Fruit fly (Drosophila melanogaster) whole organism, embryonic: ENCODE results near the gene CG42340.

Experiments used
- ATbp ChIP-seq: fragments of 200-800 bp; sonication (Bioruptor generic); optimal IDR thresholded peaks from 2 replicates; lab custom pipeline; 2017; ENCODE audit warnings: missing biosample characterization, mild to moderate bottlenecking, missing genetic modification characterization, missing genetic modification reagents
- Awh ChIP-seq: fragments of 200-800 bp; sonication (Bioruptor generic); IDR thresholded peaks from 2 replicates; pipeline ENCODE4, ENCODE4 v1.3.6; 2022; ENCODE audit warnings: missing biosample characterization, missing genetic modification characterization
- CG11093 ChIP-seq: fragments of 200-800 bp; sonication (Bioruptor generic); IDR thresholded peaks from 3 replicates; pipeline ENCODE4 v1.3.6; 2022; ENCODE audit warnings: missing biosample characterization, missing genetic modification characterization
- CG11504 ChIP-seq: fragments of 200-800 bp; sonication (Bioruptor generic); optimal IDR thresholded peaks from 3 replicates; lab custom pipeline; 2019; ENCODE audit warnings: missing biosample characterization, mild to moderate bottlenecking, missing genetic modification characterization, moderate library complexity
- CG11696 ChIP-seq: fragments of 200-800 bp; sonication (Bioruptor generic); IDR thresholded peaks from 2 replicates; pipeline ENCODE4 v1.3.6; 2022; ENCODE audit warnings: missing biosample characterization, missing genetic modification characterization
- CG12071 ChIP-seq: fragments of 200-800 bp; sonication (Bioruptor generic); optimal IDR thresholded peaks from 3 replicates; lab custom pipeline; 2018; ENCODE audit warnings: missing biosample characterization, mild to moderate bottlenecking, missing genetic modification characterization
- CG12942 ChIP-seq: fragments of 200-800 bp; sonication (Bioruptor generic); optimal IDR thresholded peaks from 3 replicates; lab custom pipeline; 2016; ENCODE audit warnings: missing biosample characterization, missing genetic modification characterization
- CG13287 ChIP-seq: fragments of 200-800 bp; sonication (Bioruptor generic); IDR thresholded peaks from 2 replicates; pipeline ENCODE4 v1.3.6; 2022; ENCODE audit warnings: missing biosample characterization, missing genetic modification characterization; ENCODE audit not compliant: partially characterized antibody
- CG14014 ChIP-seq: fragments of 200-800 bp; sonication (Bioruptor generic); IDR thresholded peaks from 2 replicates; pipeline ENCODE4 v1.3.6; 2022; ENCODE audit warnings: missing biosample characterization, missing genetic modification characterization
- CG15011 ChIP-seq: fragments of 200-800 bp; sonication (Bioruptor generic); optimal IDR thresholded peaks from 3 replicates; lab custom pipeline; 2018; ENCODE audit warnings: missing biosample characterization, mild to moderate bottlenecking, missing genetic modification characterization
- CG15269 ChIP-seq: fragments of 200-800 bp; sonication (Bioruptor generic); optimal IDR thresholded peaks from 2 replicates; lab custom pipeline; 2018; ENCODE audit warnings: missing biosample characterization, mild to moderate bottlenecking, missing genetic modification characterization, moderate library complexity
- CG17328 ChIP-seq: fragments of 200-800 bp; sonication (Bioruptor generic); IDR thresholded peaks from 2 replicates; pipeline ENCODE4 v1.3.6; 2022; ENCODE audit warnings: missing biosample characterization, missing genetic modification characterization
- CG17912 ChIP-seq: fragments of 200-800 bp; sonication (Bioruptor generic); optimal IDR thresholded peaks from 2 replicates; lab custom pipeline; 2018; ENCODE audit warnings: missing biosample characterization, mild to moderate bottlenecking, missing genetic modification characterization
- CG18619 ChIP-seq: fragments of 200-800 bp; sonication (Bioruptor generic); optimal IDR thresholded peaks from 3 replicates; lab custom pipeline; 2017; ENCODE audit warnings: missing biosample characterization, mild to moderate bottlenecking, missing genetic modification characterization
- CG42726 ChIP-seq: fragments of 200-800 bp; sonication (Bioruptor generic); IDR thresholded peaks from 2 replicates; pipeline ENCODE4 v1.3.6; 2022; ENCODE audit warnings: missing biosample characterization, missing genetic modification characterization; ENCODE audit not compliant: partially characterized antibody
- CG4424 ChIP-seq: fragments of 200-800 bp; sonication (Bioruptor generic); optimal IDR thresholded peaks from 3 replicates; lab custom pipeline; 2016; ENCODE audit warnings: missing biosample characterization, missing genetic modification characterization
- CG6683 ChIP-seq: fragments of 200-800 bp; sonication (Bioruptor generic); optimal IDR thresholded peaks from 2 replicates; lab custom pipeline; 2017; ENCODE audit warnings: missing biosample characterization, mild to moderate bottlenecking, missing genetic modification characterization, missing genetic modification reagents
- CG6854 ChIP-seq: fragments of 200-800 bp; sonication (Bioruptor generic); optimal IDR thresholded peaks from 3 replicates; lab custom pipeline; 2017; ENCODE audit warnings: missing biosample characterization, mild to moderate bottlenecking, missing genetic modification characterization
- CG7839 ChIP-seq: fragments of 200-800 bp; sonication (Bioruptor generic); optimal IDR thresholded peaks from 3 replicates; lab custom pipeline; 2018; ENCODE audit warnings: missing biosample characterization, mild to moderate bottlenecking, missing genetic modification characterization, moderate library complexity
- CG8765 ChIP-seq: fragments of 200-800 bp; sonication (Bioruptor generic); IDR thresholded peaks from 2 replicates; pipeline ENCODE4 v1.3.6; 2022; ENCODE audit warnings: missing biosample characterization, missing genetic modification characterization
- CG9727 ChIP-seq: fragments of 200-800 bp; sonication (Bioruptor generic); optimal IDR thresholded peaks from 3 replicates; lab custom pipeline; 2017; ENCODE audit warnings: missing biosample characterization, mild to moderate bottlenecking, missing genetic modification characterization
- D19B ChIP-seq: fragments of 200-800 bp; sonication (Bioruptor generic); optimal IDR thresholded peaks from 2 replicates; lab custom pipeline; 2017; ENCODE audit warnings: missing biosample characterization, mild to moderate bottlenecking, missing genetic modification characterization
- Fer1 ChIP-seq: fragments of 200-800 bp; sonication (Bioruptor generic); optimal IDR thresholded peaks from 2 replicates; lab custom pipeline; 2017; ENCODE audit warnings: missing biosample characterization, mild to moderate bottlenecking, missing genetic modification characterization
- HHEX ChIP-seq: fragments of 200-800 bp; sonication (Bioruptor generic); optimal IDR thresholded peaks from 3 replicates; lab custom pipeline; 2017; ENCODE audit warnings: missing biosample characterization, mild to moderate bottlenecking, missing genetic modification characterization, missing genetic modification reagents
- HLH54F ChIP-seq: fragments of 200-800 bp; sonication (Bioruptor generic); optimal IDR thresholded peaks from 3 replicates; lab custom pipeline; 2016; ENCODE audit warnings: missing biosample characterization, missing genetic modification characterization
- HmgZ ChIP-seq: fragments of 200-800 bp; sonication (Bioruptor generic); optimal IDR thresholded peaks from 2 replicates; lab custom pipeline; 2018; ENCODE audit warnings: missing biosample characterization, mild to moderate bottlenecking, missing genetic modification characterization
- Hr51 ChIP-seq, 2 experiments: fragments of 200-800 bp; sonication (Bioruptor generic); optimal IDR thresholded peaks; 2 replicates in 1 of 2; 3 replicates in 1 of 2; lab custom pipeline; 2016 to 2018; ENCODE audit warnings: missing biosample characterization in 2 of 2, missing genetic modification characterization in 2 of 2, mild to moderate bottlenecking in 1 of 2, moderate library complexity in 1 of 2
- Meics ChIP-seq: fragments of 200-800 bp; sonication (Bioruptor generic); optimal IDR thresholded peaks from 2 replicates; lab custom pipeline; 2017; ENCODE audit warnings: missing biosample characterization, mild to moderate bottlenecking, missing genetic modification characterization
- Myb ChIP-seq: fragments of 200-800 bp; sonication (Bioruptor generic); optimal IDR thresholded peaks from 2 replicates; lab custom pipeline; 2016; ENCODE audit warnings: missing biosample characterization, missing genetic modification characterization
- NfI ChIP-seq: fragments of 200-800 bp; sonication (Bioruptor generic); optimal IDR thresholded peaks from 3 replicates; lab custom pipeline; 2018; ENCODE audit warnings: missing biosample characterization, mild to moderate bottlenecking, missing genetic modification characterization, moderate library complexity
- Rx ChIP-seq: fragments of 200-800 bp; sonication (Bioruptor generic); IDR thresholded peaks from 2 replicates; pipeline ENCODE4 v1.3.6; 2022; ENCODE audit warnings: missing biosample characterization, missing genetic modification characterization
- Usf ChIP-seq: fragments of 200-800 bp; sonication (Bioruptor generic); optimal IDR thresholded peaks from 2 replicates; lab custom pipeline; 2017; ENCODE audit warnings: missing genotype, missing biosample characterization, missing genetic modification characterization
- Xrp1 ChIP-seq: fragments of 200-800 bp; sonication (Bioruptor generic); IDR thresholded peaks from 2 replicates; pipeline ENCODE4 v1.3.6; 2022; ENCODE audit warnings: missing biosample characterization, missing genetic modification characterization
- YL-1 ChIP-seq: fragments of 200-800 bp; sonication (Bioruptor generic); optimal IDR thresholded peaks from 3 replicates; lab custom pipeline; 2017; ENCODE audit warnings: missing biosample characterization, mild to moderate bottlenecking, missing genetic modification characterization
- aop ChIP-seq: fragments of 200-800 bp; sonication (Bioruptor generic); IDR thresholded peaks from 2 replicates; pipeline ENCODE4 v1.3.6; 2022; ENCODE audit warnings: missing biosample characterization, missing genetic modification characterization
- bcd ChIP-seq: fragments of 200-800 bp; sonication (Bioruptor generic); optimal IDR thresholded peaks from 2 replicates; lab custom pipeline; 2017; ENCODE audit warnings: missing biosample characterization, mild to moderate bottlenecking, missing genetic modification characterization
- fd3F ChIP-seq: fragments of 200-800 bp; sonication (Bioruptor generic); optimal IDR thresholded peaks from 2 replicates; lab custom pipeline; 2018; ENCODE audit warnings: missing biosample characterization, mild to moderate bottlenecking, missing genetic modification characterization, moderate library complexity
- gcm ChIP-seq: fragments of 200-800 bp; sonication (Bioruptor generic); optimal IDR thresholded peaks from 2 replicates; lab custom pipeline; 2019; ENCODE audit warnings: missing biosample characterization, mild to moderate bottlenecking, missing genetic modification characterization, moderate library complexity
- gfzf ChIP-seq: fragments of 200-800 bp; sonication (Bioruptor generic); optimal IDR thresholded peaks from 2 replicates; lab custom pipeline; 2016; ENCODE audit warnings: missing biosample characterization, mild to moderate bottlenecking, missing genetic modification characterization, moderate library complexity
- gsb-n ChIP-seq: fragments of 200-800 bp; sonication (Bioruptor generic); optimal IDR thresholded peaks from 3 replicates; lab custom pipeline; 2018; ENCODE audit warnings: missing biosample characterization, mild to moderate bottlenecking, missing genetic modification characterization
- hkb ChIP-seq, 2 experiments: fragments of 200-800 bp in 1 of 2; fragments of >200 bp in 1 of 2; sonication (Bioruptor generic) in 1 of 2; IDR thresholded peaks in 1 of 2; optimal IDR thresholded peaks in 1 of 2; 2 replicates each; pipeline versions ENCODE4 v1.3.6 to Lab custom; 2017 to 2022; ENCODE audit warnings: missing biosample characterization in 1 of 2, missing genetic modification characterization in 1 of 2
- ind ChIP-seq: fragments of 200-800 bp; sonication (Bioruptor generic); optimal IDR thresholded peaks from 3 replicates; lab custom pipeline; 2016; ENCODE audit warnings: missing biosample characterization, missing genetic modification characterization
- klu ChIP-seq: fragments of 200-800 bp; sonication (Bioruptor generic); IDR thresholded peaks from 2 replicates; pipeline ENCODE4 v1.3.6; 2022; ENCODE audit warnings: missing biosample characterization, missing genetic modification characterization
- mam ChIP-seq: fragments of 200-800 bp; sonication (Bioruptor generic); optimal IDR thresholded peaks from 3 replicates; lab custom pipeline; 2016; ENCODE audit warnings: missing biosample characterization, missing genetic modification characterization
- otp ChIP-seq: fragments of 200-800 bp; sonication (Bioruptor generic); IDR thresholded peaks from 3 replicates; pipeline ENCODE4, ENCODE4 v1.3.6; 2022; ENCODE audit warnings: missing biosample characterization, missing genetic modification characterization
- tio ChIP-seq: fragments of 200-800 bp; sonication (Bioruptor generic); optimal IDR thresholded peaks from 2 replicates; lab custom pipeline; 2017; ENCODE audit warnings: missing biosample characterization, missing genetic modification characterization, inconsistent platforms
- tx ChIP-seq: fragments of 200-800 bp; sonication (Bioruptor generic); optimal IDR thresholded peaks from 2 replicates; lab custom pipeline; 2016; ENCODE audit warnings: missing biosample characterization, missing genetic modification characterization
- vfl ChIP-seq: fragments of 200-800 bp; sonication (Bioruptor generic); optimal IDR thresholded peaks from 2 replicates; lab custom pipeline; 2016; ENCODE audit warnings: missing biosample characterization, missing genetic modification characterization
- wdn ChIP-seq: fragments of 200-800 bp; sonication (Bioruptor generic); IDR thresholded peaks from 2 replicates; pipeline ENCODE4 v1.3.6; 2022; ENCODE audit warnings: missing biosample characterization, missing genetic modification characterization
- zfh2 ChIP-seq: fragments of 200-800 bp; sonication (Bioruptor generic); optimal IDR thresholded peaks from 2 replicates; lab custom pipeline; 2016; ENCODE audit warnings: missing biosample characterization, missing genetic modification characterization

The CG42340 gene

DNA sequence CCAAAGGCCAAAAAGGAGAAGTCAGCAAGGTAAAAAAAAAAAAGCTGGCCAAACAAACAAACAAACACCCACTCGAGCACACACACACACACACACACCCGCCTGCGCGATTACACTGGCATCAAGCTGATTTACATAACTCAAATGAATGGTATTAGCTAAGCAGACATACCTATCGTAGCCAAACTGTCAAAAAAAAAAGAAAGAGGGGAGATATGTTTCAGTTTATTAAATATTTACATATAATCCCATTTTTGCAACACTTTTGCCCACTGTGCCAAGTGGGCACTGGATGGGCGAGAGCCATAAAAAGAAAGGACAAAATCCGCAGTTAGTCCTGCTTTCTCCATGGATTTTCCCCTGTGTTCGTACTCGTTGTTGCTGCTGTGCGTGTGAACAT lies 84.6 kb downstream of the CG42340 start (continued):
- TF ChIP-seq tio (GFP tag; lab: Kevin White, UChicago), result no peak
- TF ChIP-seq CG9727 (GFP tag; lab: Kevin White, UChicago), result peak; percentile 23
- TF ChIP-seq tx, result no peak
- no peak for TF ChIP-seq CG17328 (GFP tag; lab: Robert Waterston, UW)
- TF ChIP-seq NfI (GFP tag; lab: Kevin White, UChicago), result no peak
- TF ChIP-seq Awh (GFP tag; lab: Robert Waterston, UW), result peak; percentile 48; the same call in 1 of the 2 replicates
- TF ChIP-seq klu (GFP tag; lab: Robert Waterston, UW), result peak; percentile 19; the same call in 1 of the 2 replicates
- TF ChIP-seq CG14014 (GFP tag; lab: Robert Waterston, UW), result peak; percentile 78
- TF ChIP-seq CG11504 (tag; lab: Kevin White, UChicago), result peak; percentile 49
- peak; percentile 56 for TF ChIP-seq CG7839
- no peak for TF ChIP-seq CG8765 (GFP tag; lab: Robert Waterston, UW)
- no peak for TF ChIP-seq CG42726 (GFP tag; lab: Robert Waterston, UW)
- TF ChIP-seq Myb (GFP tag; lab: Kevin White, UChicago), result no peak
- peak; percentile 48 for TF ChIP-seq ind (GFP tag; lab: Kevin White, UChicago)
- peak; percentile 17 for TF ChIP-seq bcd (GFP tag; lab: Kevin White, UChicago)
- peak; percentile 50; the same call in 1 of the 3 replicates for TF ChIP-seq otp (GFP tag; lab: Robert Waterston, UW)
- no peak for TF ChIP-seq gfzf (GFP tag; lab: Kevin White, UChicago)
- TF ChIP-seq gsb-n (tag; lab: Kevin White, UChicago), result no peak
- TF ChIP-seq fd3F (GFP tag; lab: Kevin White, UChicago), result no peak
- TF ChIP-seq Usf, result no peak
- TF ChIP-seq mam (GFP tag; lab: Kevin White, UChicago), result no peak
- peak; percentile 42; the same call in 1 of the 2 replicates for TF ChIP-seq CG11696 (GFP tag; lab: Robert Waterston, UW)
- TF ChIP-seq HLH54F, result peak; percentile 11
- no peak for TF ChIP-seq CG13287
- TF ChIP-seq Meics, result peak; percentile 73
- TF ChIP-seq gcm, result no peak
- 0 out of 2 replicates have a peak, but pooled peaks have one; percentile 35 for TF ChIP-seq Xrp1
- no peak for TF ChIP-seq CG17912 (GFP tag; lab: Kevin White, UChicago)
- TF ChIP-seq D19B, result peak; percentile 15
- TF ChIP-seq hkb (optimal IDR thresholded peaks at IDR 0.05; lab: Kevin White, UChicago), result no peak
- TF ChIP-seq hkb (GFP tag; IDR thresholded peaks at IDR 0.05; lab: Robert Waterston, UW), result peak; percentile 71
- 0 out of 2 replicates have a peak, but pooled peaks have one; percentile 30 for TF ChIP-seq wdn
- TF ChIP-seq CG15011 (GFP tag; lab: Kevin White, UChicago), result peak; percentile 2
- peak; percentile 1 for TF ChIP-seq ATbp (GFP tag; lab: Kevin White, UChicago)
- TF ChIP-seq zfh2 (GFP tag; lab: Kevin White, UChicago), result no peak
- no peak for TF ChIP-seq CG11093 (GFP tag; lab: Robert Waterston, UW)
- TF ChIP-seq HHEX, result peak; percentile 49
- peak; percentile 41; the same call in 1 of the 2 replicates for TF ChIP-seq Rx (GFP tag; lab: Robert Waterston, UW)
- TF ChIP-seq CG12942 (GFP tag; lab: Kevin White, UChicago), result no peak
- TF ChIP-seq aop (GFP tag; lab: Robert Waterston, UW), result no peak
- peak; percentile 25 for TF ChIP-seq CG6854 (GFP tag; lab: Kevin White, UChicago)
- no peak for TF ChIP-seq YL-1
- TF ChIP-seq HmgZ (tag; lab: Kevin White, UChicago), result no peak
- peak; percentile 22 for TF ChIP-seq CG4424 (GFP tag; lab: Kevin White, UChicago)
- no peak for TF ChIP-seq vfl (GFP tag; lab: Kevin White, UChicago)
- TF ChIP-seq CG18619, result no peak
- peak in 1 of 2 experiments; percentile 35 for TF ChIP-seq Hr51 (GFP tag; optimal IDR thresholded peaks at IDR 0.05; lab: Kevin White, UChicago)
- peak; percentile 11 for TF ChIP-seq CG12071 (GFP tag; lab: Kevin White, UChicago)
- peak; percentile 82 for TF ChIP-seq Fer1 (GFP tag; lab: Kevin White, UChicago)
- TF ChIP-seq CG6683, result peak; percentile 35
- peak; percentile 14 for TF ChIP-seq CG15269 (tag; lab: Kevin White, UChicago)
